Worm (Caenorhabditis elegans) whole organism, L4 larva: ENCODE results near the gene F35H10.6.

Experiments used
- aly-2 ChIP-seq: sonication (generic microtip); optimal IDR thresholded peaks from 2 replicates; lab custom pipeline; 2018; ENCODE audit warnings: missing biosample characterization, missing genetic modification characterization
- ama-1 ChIP-seq: fragments of 150-350 bp; optimal IDR thresholded peaks from 2 replicates; lab custom pipeline; 2014; ENCODE audit warnings: inconsistent platforms, mixed read lengths
- ces-1 ChIP-seq: fragments of 150-350 bp; sonication (generic microtip); optimal IDR thresholded peaks from 4 replicates; lab custom pipeline; 2014; ENCODE audit warnings: missing biosample characterization, missing genetic modification reagents, missing genetic modification characterization
- fos-1 ChIP-seq: fragments of 150-350 bp; optimal IDR thresholded peaks from 2 replicates; lab custom pipeline; 2014; ENCODE audit warnings: missing biosample characterization, missing genetic modification characterization
- lsy-2 ChIP-seq, 2 experiments: fragments of 150-350 bp in 1 of 2; sonication (generic microtip) in 1 of 2; optimal IDR thresholded peaks; 2 replicates each; lab custom pipeline; 2014 to 2017; ENCODE audit warnings: missing biosample characterization in 2 of 2, missing genetic modification characterization in 2 of 2
- nhr-28 ChIP-seq: fragments of 150-350 bp; optimal IDR thresholded peaks from 2 replicates; lab custom pipeline; 2014; ENCODE audit warnings: missing biosample characterization, missing genetic modification characterization
- nhr-77 ChIP-seq: fragments of 150-350 bp; optimal IDR thresholded peaks from 2 replicates; lab custom pipeline; 2014; ENCODE audit warnings: missing biosample characterization, missing genetic modification characterization
- snpc-4 ChIP-seq: fragments of 150-350 bp; optimal IDR thresholded peaks from 2 replicates; lab custom pipeline; 2014; ENCODE audit warnings: missing biosample characterization, missing genetic modification characterization
- unc-62 ChIP-seq, 3 experiments: fragments of 150-350 bp in 1 of 3; sonication (generic microtip); optimal IDR thresholded peaks in 2 of 3; peaks in 1 of 3; 1 replicate in 1 of 3; 2 replicates in 2 of 3; lab custom pipeline; 2014 to 2017; ENCODE audit warnings: missing biosample characterization in 3 of 3, missing genetic modification characterization in 3 of 3, missing genetic modification reagents in 3 of 3, missing genotype in 1 of 3

DNA sequence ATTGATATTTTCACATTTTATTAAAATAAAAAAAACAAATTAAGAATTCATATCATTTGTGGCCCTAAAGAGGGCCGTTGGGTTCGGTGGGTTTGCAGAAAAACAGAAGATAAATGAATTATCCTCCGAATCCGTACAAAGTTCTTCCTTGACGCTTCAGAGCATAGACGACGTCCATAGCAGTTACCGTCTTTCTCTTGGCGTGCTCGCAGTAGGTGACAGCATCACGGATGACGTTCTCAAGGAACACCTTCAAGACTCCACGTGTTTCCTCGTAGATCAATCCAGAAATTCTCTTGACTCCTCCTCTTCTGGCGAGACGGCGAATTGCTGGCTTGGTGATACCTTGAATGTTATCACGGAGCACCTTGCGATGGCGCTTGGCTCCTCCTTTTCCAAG is 33.8 kb downstream of the F35H10.6 start:
- TF ChIP-seq ces-1 (GFP tag; lab: Kevin White, UChicago) (no peak), nhr-28 (no peak), lsy-2 (tag; optimal IDR thresholded peaks at IDR 0.05; lab: Kevin White, UChicago) (no peak), unc-62 (GFP tag; optimal IDR thresholded peaks at IDR 0.05 in 1 of 2; lab: Kevin White, UChicago) (no peak), unc-62 (tag; optimal IDR thresholded peaks at IDR 0.05; lab: Kevin White, UChicago) (no peak), snpc-4 (tag; lab: Kevin White, UChicago) (no peak), fos-1 (tag; lab: Kevin White, UChicago) (no peak), aly-2 (tag; lab: Kevin White, UChicago) (no peak), nhr-77 (tag; lab: Kevin White, UChicago) (no peak), ama-1 (lab: Kevin White, UChicago) (no peak)
